Worm (Caenorhabditis elegans): ENCODE results near the gene txt-13.

DNA sequence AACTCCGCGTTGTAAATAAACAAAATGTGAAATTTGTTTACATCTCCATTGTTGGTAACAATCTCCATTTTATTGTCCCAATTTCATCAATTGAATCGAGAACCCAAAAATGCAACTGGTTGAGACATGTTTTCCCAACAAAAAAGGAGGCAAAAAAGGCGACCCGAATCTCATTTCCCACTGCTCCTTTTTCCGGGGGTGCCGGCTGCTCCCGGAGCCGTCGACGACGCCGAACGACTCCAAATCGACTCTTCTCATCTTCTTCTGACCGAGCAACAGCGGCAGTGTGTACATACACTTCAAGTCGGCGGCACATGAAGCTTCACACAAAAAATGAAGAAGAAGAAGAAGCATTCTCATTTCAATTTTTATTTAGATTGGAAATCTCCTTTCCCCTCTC lies 3.9 kb upstream of the txt-13 start:
- TF ChIP-seq snpc-4 (tag; optimal IDR thresholded peaks at IDR 0.05) (no peak), zag-1 (tag; optimal IDR thresholded peaks at IDR 0.05) (no peak), ceh-82 (tag; optimal IDR thresholded peaks at IDR 0.05) (no peak), ceh-16 (tag; optimal IDR thresholded peaks at IDR 0.05) (no peak), elt-3 (tag; optimal IDR thresholded peaks at IDR 0.05) (no peak), lsy-2 (tag; optimal IDR thresholded peaks at IDR 0.05) (no peak), alr-1 (tag; optimal IDR thresholded peaks at IDR 0.05) (no peak), ztf-4 (tag; optimal IDR thresholded peaks at IDR 0.05) (no peak), unc-62 (GFP tag; optimal IDR thresholded peaks at IDR 0.05) (no peak), egl-27 (tag; optimal IDR thresholded peaks at IDR 0.05) (no peak), ama-1 (optimal IDR thresholded peaks at IDR 0.05) (no peak), unc-39 (tag; optimal IDR thresholded peaks at IDR 0.05) (no peak)

Measured in whole organism, L2 larva.